Worm (Caenorhabditis elegans) whole organism, L3 larva: ENCODE data around the gene clec-208.

Source experiments
- ZK546.5 ChIP-seq: sonication (generic microtip); optimal IDR thresholded peaks from 2 replicates; lab custom pipeline; 2017; ENCODE audit warnings: missing biosample characterization, missing genetic modification characterization
- aly-2 ChIP-seq: fragments of 150-350 bp; optimal IDR thresholded peaks from 2 replicates; lab custom pipeline; 2014; ENCODE audit warnings: missing biosample characterization, missing genetic modification characterization
- ceh-16 ChIP-seq: sonication (generic microtip); optimal IDR thresholded peaks from 2 replicates; lab custom pipeline; 2017; ENCODE audit warnings: missing biosample characterization, missing genetic modification characterization
- ceh-28 ChIP-seq: fragments of 150-350 bp; optimal IDR thresholded peaks from 2 replicates; lab custom pipeline; 2014; ENCODE audit warnings: missing biosample characterization, missing genetic modification reagents, missing genetic modification characterization
- ceh-82 ChIP-seq: fragments of 150-350 bp; optimal IDR thresholded peaks from 2 replicates; lab custom pipeline; 2014; ENCODE audit warnings: missing biosample characterization, missing genetic modification characterization
- ceh-9 ChIP-seq: sonication (generic microtip); optimal IDR thresholded peaks from 2 replicates; lab custom pipeline; 2018; ENCODE audit warnings: missing biosample characterization, missing genetic modification characterization
- daf-12 ChIP-seq: fragments of 150-350 bp; optimal IDR thresholded peaks from 2 replicates; lab custom pipeline; 2014; ENCODE audit warnings: missing biosample characterization, missing genetic modification reagents, missing genetic modification characterization
- egl-27 ChIP-seq: sonication (generic microtip); optimal IDR thresholded peaks from 4 replicates; lab custom pipeline; 2017; ENCODE audit warnings: missing biosample characterization, missing genetic modification reagents, missing genetic modification characterization
- elt-2 ChIP-seq: sonication (generic microtip); optimal IDR thresholded peaks from 2 replicates; lab custom pipeline; 2016; ENCODE audit warnings: missing genetic modification reagents, mild to moderate bottlenecking, missing genetic modification characterization, missing compliant biosample characterization
- fkh-10 ChIP-seq: sonication (generic microtip); optimal IDR thresholded peaks from 2 replicates; lab custom pipeline; 2017; ENCODE audit warnings: missing biosample characterization, missing genetic modification reagents, missing genetic modification characterization
- fkh-2 ChIP-seq: fragments of 150-350 bp; optimal IDR thresholded peaks from 2 replicates; lab custom pipeline; 2014; ENCODE audit warnings: missing biosample characterization, missing genetic modification reagents, missing genetic modification characterization
- hmg-11 ChIP-seq: sonication (generic microtip); optimal IDR thresholded peaks from 2 replicates; lab custom pipeline; 2016; ENCODE audit warnings: missing genetic modification characterization, missing compliant biosample characterization
- lin-15B ChIP-seq: fragments of 150-350 bp; optimal IDR thresholded peaks from 2 replicates; lab custom pipeline; 2014; ENCODE audit warnings: missing biosample characterization, missing genetic modification characterization
- mml-1 ChIP-seq: fragments of 150-350 bp; sonication (generic microtip); optimal IDR thresholded peaks from 3 replicates; lab custom pipeline; 2014; ENCODE audit warnings: missing biosample characterization, missing genetic modification characterization
- nhr-237 ChIP-seq: fragments of 150-350 bp; optimal IDR thresholded peaks from 2 replicates; lab custom pipeline; 2014; ENCODE audit warnings: missing biosample characterization, missing genetic modification characterization
- sea-2 ChIP-seq: fragments of 150-350 bp; sonication (generic microtip); optimal IDR thresholded peaks from 4 replicates; lab custom pipeline; 2014; ENCODE audit warnings: missing biosample characterization, missing genetic modification reagents, missing genetic modification characterization
- snpc-4 ChIP-seq: fragments of 150-350 bp; optimal IDR thresholded peaks from 2 replicates; lab custom pipeline; 2014; ENCODE audit warnings: missing biosample characterization, missing genetic modification characterization
- tbx-2 ChIP-seq: sonication (generic microtip); optimal IDR thresholded peaks from 2 replicates; lab custom pipeline; 2016; ENCODE audit warnings: mild to moderate bottlenecking, missing genetic modification characterization, missing compliant biosample characterization
- unc-39 ChIP-seq: sonication (generic microtip); optimal IDR thresholded peaks from 4 replicates; lab custom pipeline; 2017; ENCODE audit warnings: missing biosample characterization, missing genetic modification characterization
- unc-62 ChIP-seq: fragments of 150-350 bp; sonication (generic microtip); optimal IDR thresholded peaks from 4 replicates; lab custom pipeline; 2014; ENCODE audit warnings: missing biosample characterization, missing genetic modification reagents, missing genetic modification characterization

clec-208 gene

ce11 chrV:2146044-2146443, 48.3 kb downstream of the clec-208 start, which contains the start of gene str-52:
str-52 (minus strand) TSS chrV:2146144.
- no peak for TF ChIP-seq sea-2 (GFP tag; lab: Kevin White, UChicago)
- TF ChIP-seq elt-2 (tag; lab: Kevin White, UChicago) = no peak
- no peak for TF ChIP-seq aly-2 (tag; lab: Kevin White, UChicago)
- no peak for TF ChIP-seq unc-62 (GFP tag; lab: Kevin White, UChicago)
- no peak for TF ChIP-seq unc-39 (tag; lab: Kevin White, UChicago)
- TF ChIP-seq ceh-82 (tag; lab: Kevin White, UChicago) = no peak
- no peak for TF ChIP-seq lin-15B
- TF ChIP-seq mml-1 (tag; lab: Kevin White, UChicago) = no peak

ce11 chrV:2146795-2147194, 49.0 kb downstream of the clec-208 start, which contains the start of gene srbc-20:
srbc-20 (plus strand) TSS chrV:2147095.
- TF ChIP-seq hmg-11 (tag; lab: Kevin White, UChicago) (no peak), nhr-237 (tag; lab: Kevin White, UChicago) (no peak), egl-27 (tag; lab: Kevin White, UChicago) (no peak), ceh-9 (tag; lab: Kevin White, UChicago) (no peak), daf-12 (tag; lab: Kevin White, UChicago) (no peak), unc-62 (GFP tag; lab: Kevin White, UChicago) (no peak), fkh-10 (GFP tag; lab: Kevin White, UChicago) (no peak), fkh-2 (tag; lab: Kevin White, UChicago) (no peak), lin-15B (no peak), ceh-28 (tag; lab: Kevin White, UChicago) (no peak), ceh-16 (no peak), mml-1 (tag; lab: Kevin White, UChicago) (no peak), snpc-4 (tag; lab: Kevin White, UChicago) (no peak), tbx-2 (tag; lab: Kevin White, UChicago) (no peak), ZK546.5 (no peak)
